Worm (Caenorhabditis elegans) whole organism, L4 larva: Measurements from ENCODE around the gene Y54F10BM.6.

ENCODE experiments used
- lsy-2 ChIP-seq, 2 experiments: fragments of 150-350 bp in 1 of 2; sonication (generic microtip) in 1 of 2; optimal IDR thresholded peaks; 2 replicates each; lab custom pipeline; 2014 to 2017; ENCODE audit warnings: missing biosample characterization in 2 of 2, missing genetic modification characterization in 2 of 2
- mes-2 ChIP-seq: sonication (generic microtip); optimal IDR thresholded peaks from 2 replicates; lab custom pipeline; 2016; ENCODE audit warnings: missing genotype, mild to moderate bottlenecking, missing genetic modification characterization, missing compliant biosample characterization; ENCODE audit not compliant: poor library complexity, severe bottlenecking

ce11 chrIII:2233399-2233798 is 29.6 kb upstream of the Y54F10BM.6 start:
- no peak for TF ChIP-seq mes-2 (tag; lab: Kevin White, UChicago)
- TF ChIP-seq lsy-2 (tag; optimal IDR thresholded peaks at IDR 0.05; lab: Kevin White, UChicago) = no peak
